Fruit fly (Drosophila melanogaster) whole organism, embryonic: ENCODE data around the gene CG6724.

Experiments
- Adf1 ChIP-seq: fragments of 200-800 bp; sonication (Bioruptor generic); IDR thresholded peaks from 2 replicates; pipeline ENCODE4 v1.3.6; 2022; ENCODE audit warnings: missing biosample characterization, missing genetic modification characterization
- Bteb2 ChIP-seq: fragments of 200-800 bp; sonication (Bioruptor generic); optimal IDR thresholded peaks from 2 replicates; lab custom pipeline; 2016; ENCODE audit warnings: missing biosample characterization, missing genetic modification characterization
- CG10321 ChIP-seq: fragments of 200-800 bp; sonication (Bioruptor generic); IDR thresholded peaks from 2 replicates; pipeline ENCODE4 v1.3.6; 2022; ENCODE audit warnings: missing biosample characterization, missing genetic modification characterization
- CG10431 ChIP-seq: fragments of 200-800 bp; sonication (Bioruptor generic); optimal IDR thresholded peaks from 3 replicates; lab custom pipeline; 2018; ENCODE audit warnings: missing biosample characterization, mild to moderate bottlenecking, missing genetic modification characterization
- CG12219 ChIP-seq: fragments of 200-800 bp; sonication (Bioruptor generic); optimal IDR thresholded peaks from 3 replicates; lab custom pipeline; 2018; ENCODE audit warnings: missing biosample characterization, mild to moderate bottlenecking, missing genetic modification characterization
- CG14710 ChIP-seq: fragments of 200-800 bp; sonication (Bioruptor generic); optimal IDR thresholded peaks from 3 replicates; lab custom pipeline; 2019; ENCODE audit warnings: missing biosample characterization, mild to moderate bottlenecking, missing genetic modification characterization, moderate library complexity
- CG18262 ChIP-seq: fragments of 200-800 bp; optimal IDR thresholded peaks from 3 replicates; lab custom pipeline; 2019; ENCODE audit warnings: missing biosample characterization, mild to moderate bottlenecking, missing genetic modification characterization, moderate library complexity
- CG18599 ChIP-seq: fragments of 200-800 bp; sonication (Bioruptor generic); optimal IDR thresholded peaks from 3 replicates; lab custom pipeline; 2017; ENCODE audit warnings: missing biosample characterization, missing genetic modification characterization, mild to moderate bottlenecking, moderate library complexity, missing genetic modification reagents
- CG2129 ChIP-seq: fragments of 200-800 bp; sonication (Bioruptor generic); IDR thresholded peaks from 2 replicates; pipeline ENCODE4 v1.3.6; 2022; ENCODE audit warnings: missing biosample characterization, missing genetic modification characterization; ENCODE audit not compliant: partially characterized antibody
- CG2875 ChIP-seq: fragments of 200-800 bp; sonication (Bioruptor generic); optimal IDR thresholded peaks from 2 replicates; lab custom pipeline; 2017; ENCODE audit warnings: missing biosample characterization, mild to moderate bottlenecking, missing genetic modification characterization, missing genetic modification reagents
- CG33557 ChIP-seq: fragments of 200-800 bp; sonication (Bioruptor generic); optimal IDR thresholded peaks from 2 replicates; lab custom pipeline; 2019; ENCODE audit warnings: missing biosample characterization, mild to moderate bottlenecking, missing genetic modification characterization, moderate library complexity
- CG34422 ChIP-seq: fragments of 200-800 bp; sonication (Bioruptor generic); IDR thresholded peaks from 3 replicates; pipeline ENCODE4 v1.3.6; 2022; ENCODE audit warnings: missing biosample characterization, missing genetic modification characterization
- CG4424 ChIP-seq: fragments of 200-800 bp; sonication (Bioruptor generic); optimal IDR thresholded peaks from 3 replicates; lab custom pipeline; 2016; ENCODE audit warnings: missing biosample characterization, missing genetic modification characterization
- CG4820 ChIP-seq: fragments of 200-800 bp; sonication (Bioruptor generic); optimal IDR thresholded peaks from 3 replicates; lab custom pipeline; 2016; ENCODE audit warnings: missing biosample characterization, missing genetic modification characterization
- CG6689 ChIP-seq: fragments of 200-800 bp; sonication (Bioruptor generic); IDR thresholded peaks from 2 replicates; pipeline ENCODE4 v1.3.6; 2022; ENCODE audit warnings: missing biosample characterization, missing genetic modification characterization
- CG6791 ChIP-seq: fragments of 200-800 bp; sonication (Bioruptor generic); IDR thresholded peaks from 3 replicates; pipeline ENCODE4 v1.3.6; 2022; ENCODE audit warnings: missing biosample characterization, missing genetic modification characterization; ENCODE audit not compliant: partially characterized antibody
- CG9215 ChIP-seq: fragments of 200-800 bp; sonication (Bioruptor generic); IDR thresholded peaks from 2 replicates; pipeline ENCODE4 v1.3.6; 2022; ENCODE audit warnings: missing biosample characterization, missing genetic modification characterization
- CG9609 ChIP-seq: fragments of 200-800 bp; sonication (Bioruptor generic); optimal IDR thresholded peaks from 3 replicates; lab custom pipeline; 2016; ENCODE audit warnings: missing biosample characterization, missing genetic modification characterization
- CG9876 ChIP-seq: fragments of 200-800 bp; sonication (Bioruptor generic); optimal IDR thresholded peaks from 2 replicates; lab custom pipeline; 2016; ENCODE audit warnings: missing biosample characterization, missing genetic modification characterization
- D ChIP-seq, 2 experiments: fragments of 200-800 bp in 1 of 2; fragments of >200 bp in 1 of 2; sonication (Bioruptor generic) in 1 of 2; optimal IDR thresholded peaks; 2 replicates in 1 of 2; 3 replicates in 1 of 2; lab custom pipeline; 2017; ENCODE audit warnings: mild to moderate bottlenecking in 1 of 2, missing biosample characterization in 1 of 2, missing genetic modification characterization in 1 of 2, missing genetic modification reagents in 1 of 2
- Dbx ChIP-seq: fragments of 200-800 bp; sonication (Bioruptor generic); IDR thresholded peaks from 3 replicates; pipeline ENCODE4 v1.3.6; 2022; ENCODE audit warnings: missing biosample characterization, missing genetic modification characterization
- E2f2 ChIP-seq: fragments of 200-800 bp; sonication (Bioruptor generic); IDR thresholded peaks from 2 replicates; pipeline ENCODE4 v1.3.6; 2022; ENCODE audit warnings: missing biosample characterization, missing genetic modification characterization
- Fer1 ChIP-seq: fragments of 200-800 bp; sonication (Bioruptor generic); optimal IDR thresholded peaks from 2 replicates; lab custom pipeline; 2017; ENCODE audit warnings: missing biosample characterization, mild to moderate bottlenecking, missing genetic modification characterization
- Gug ChIP-seq: fragments of 200-800 bp; sonication (Bioruptor generic); IDR thresholded peaks from 4 replicates; pipeline ENCODE4 v1.3.6; 2022; ENCODE audit warnings: missing biosample characterization, missing genetic modification characterization
- Lhr ChIP-seq: fragments of 200-800 bp; sonication (Bioruptor generic); optimal IDR thresholded peaks from 3 replicates; lab custom pipeline; 2017; ENCODE audit warnings: mild to moderate bottlenecking, missing biosample characterization, missing genetic modification reagents, missing genetic modification characterization
- Mrtf ChIP-seq: fragments of 200-800 bp; sonication (Bioruptor generic); IDR thresholded peaks from 3 replicates; pipeline ENCODE4 v1.3.6; 2022; ENCODE audit warnings: missing biosample characterization, missing genetic modification characterization
- NK7.1 ChIP-seq: fragments of 200-800 bp; sonication (Bioruptor generic); optimal IDR thresholded peaks from 3 replicates; lab custom pipeline; 2016; ENCODE audit warnings: missing biosample characterization, missing genetic modification characterization
- Ravus ChIP-seq: fragments of 200-800 bp; sonication (Bioruptor generic); IDR thresholded peaks from 2 replicates; pipeline ENCODE4 v1.3.6; 2022; ENCODE audit warnings: missing biosample characterization, missing genetic modification characterization
- Usf ChIP-seq: fragments of 200-800 bp; sonication (Bioruptor generic); optimal IDR thresholded peaks from 2 replicates; lab custom pipeline; 2017; ENCODE audit warnings: missing genotype, missing biosample characterization, missing genetic modification characterization
- aop ChIP-seq: fragments of 200-800 bp; sonication (Bioruptor generic); IDR thresholded peaks from 2 replicates; pipeline ENCODE4 v1.3.6; 2022; ENCODE audit warnings: missing biosample characterization, missing genetic modification characterization
- ash1 ChIP-seq: fragments of 200-800 bp; sonication (Bioruptor generic); optimal IDR thresholded peaks from 2 replicates; lab custom pipeline; 2018; ENCODE audit warnings: missing biosample characterization, mild to moderate bottlenecking, missing genetic modification characterization
- chinmo ChIP-seq: fragments of 200-800 bp; sonication (Bioruptor generic); IDR thresholded peaks from 4 replicates; pipeline ENCODE4 v1.3.6; 2022; ENCODE audit warnings: missing biosample characterization, missing genetic modification characterization; ENCODE audit not compliant: partially characterized antibody
- dan ChIP-seq: fragments of 200-800 bp; sonication (Bioruptor generic); IDR thresholded peaks from 2 replicates; pipeline ENCODE4 v1.3.6; 2022; ENCODE audit warnings: missing biosample characterization, missing genetic modification characterization
- dimm ChIP-seq: fragments of 200-800 bp; sonication (Bioruptor generic); IDR thresholded peaks from 2 replicates; pipeline ENCODE4 v1.3.6; 2022; ENCODE audit warnings: missing biosample characterization, missing genetic modification characterization
- eve ChIP-seq, 2 experiments: fragments of >200 bp; optimal IDR thresholded peaks; 2 replicates each; lab custom pipeline; 2017; ENCODE audit warnings: missing biosample characterization in 2 of 2, missing genetic modification characterization in 2 of 2
- eyg ChIP-seq: fragments of 200-800 bp; sonication (Bioruptor generic); optimal IDR thresholded peaks from 3 replicates; lab custom pipeline; 2016; ENCODE audit warnings: missing biosample characterization, missing genetic modification characterization
- gsb ChIP-seq: fragments of 200-800 bp; sonication (Bioruptor generic); IDR thresholded peaks from 2 replicates; pipeline ENCODE4 v1.3.6; 2022; ENCODE audit warnings: missing biosample characterization, missing genetic modification characterization
- hth ChIP-seq: fragments of >200 bp; optimal IDR thresholded peaks from 2 replicates; lab custom pipeline; 2017; ENCODE audit warnings: inconsistent platforms
- ind ChIP-seq: fragments of 200-800 bp; sonication (Bioruptor generic); optimal IDR thresholded peaks from 3 replicates; lab custom pipeline; 2016; ENCODE audit warnings: missing biosample characterization, missing genetic modification characterization
- ken ChIP-seq: fragments of 200-800 bp; sonication (Bioruptor generic); IDR thresholded peaks from 3 replicates; pipeline ENCODE4 v1.3.6; 2022; ENCODE audit warnings: missing biosample characterization, missing genetic modification characterization
- mam ChIP-seq: fragments of 200-800 bp; sonication (Bioruptor generic); optimal IDR thresholded peaks from 3 replicates; lab custom pipeline; 2016; ENCODE audit warnings: missing biosample characterization, missing genetic modification characterization
- nau ChIP-seq: fragments of 200-800 bp; sonication (Bioruptor generic); optimal IDR thresholded peaks from 3 replicates; lab custom pipeline; 2017; ENCODE audit warnings: missing biosample characterization, mild to moderate bottlenecking, missing genetic modification characterization, missing genetic modification reagents
- pan ChIP-seq, 4 experiments: fragments of >200 bp in 3 of 4; fragments of 200-800 bp in 1 of 4; sonication (Bioruptor generic) in 1 of 4; optimal IDR thresholded peaks in 3 of 4; IDR thresholded peaks in 1 of 4; 2 replicates each; pipeline versions ENCODE4 v1.3.6 to Lab custom; 2017 to 2022; ENCODE audit warnings: missing biosample characterization in 2 of 4, missing genetic modification characterization in 2 of 4, mixed read lengths in 1 of 4
- sr ChIP-seq: fragments of 200-800 bp; sonication (Bioruptor generic); IDR thresholded peaks from 3 replicates; pipeline ENCODE4 v1.3.6; 2022; ENCODE audit warnings: missing biosample characterization, missing genetic modification characterization
- tll ChIP-seq, 2 experiments: fragments of 200-800 bp in 1 of 2; fragments of >200 bp in 1 of 2; sonication (Bioruptor generic) in 1 of 2; optimal IDR thresholded peaks; 2 replicates each; lab custom pipeline; 2017 to 2019; ENCODE audit warnings: missing biosample characterization in 2 of 2, missing genetic modification characterization in 2 of 2, mild to moderate bottlenecking in 1 of 2, moderate library complexity in 1 of 2
- toy ChIP-seq: fragments of 200-800 bp; sonication (Bioruptor generic); IDR thresholded peaks from 2 replicates; pipeline ENCODE4 v1.3.6; 2022; ENCODE audit warnings: missing biosample characterization, missing genetic modification characterization

Gene CG6724

dm6 chr2L:10800877-10801719 is 31.3 kb upstream of the CG6724 start, which contains the start of gene CG31869 (continued):
- no peak for TF ChIP-seq ken (GFP tag; lab: Robert Waterston, UW)
- no peak for TF ChIP-seq NK7.1 (GFP tag; lab: Kevin White, UChicago)
- no peak for TF ChIP-seq Lhr (GFP tag; lab: Kevin White, UChicago)
- TF ChIP-seq CG9876 (GFP tag; lab: Kevin White, UChicago) = no peak
- no peak for TF ChIP-seq nau
- TF ChIP-seq tll (GFP tag; optimal IDR thresholded peaks at IDR 0.05; lab: Kevin White, UChicago) = no peak
- no peak for TF ChIP-seq dan (GFP tag; lab: Robert Waterston, UW)
- TF ChIP-seq Dbx (GFP tag; lab: Robert Waterston, UW) = no peak
- peak; percentile 41; the same call in 1 of the 4 replicates for TF ChIP-seq Gug (GFP tag; lab: Robert Waterston, UW)
- no peak for TF ChIP-seq aop (GFP tag; lab: Robert Waterston, UW)
- TF ChIP-seq eyg (GFP tag; lab: Kevin White, UChicago) = no peak
- TF ChIP-seq chinmo = 0 out of 4 replicates have a peak, but pooled peaks have one; percentile 71
- no peak for TF ChIP-seq CG12219 (GFP tag; lab: Kevin White, UChicago)
- no peak for TF ChIP-seq CG6689
- TF ChIP-seq Bteb2 (GFP tag; lab: Kevin White, UChicago) = no peak
- no peak for TF ChIP-seq pan (optimal IDR thresholded peaks at IDR 0.05; lab: Kevin White, UChicago)
- peak in 1 of 2 experiments; percentile 58 for TF ChIP-seq pan (GFP tag; optimal IDR thresholded peaks at IDR 0.05 in 1 of 2, IDR thresholded peaks at IDR 0.05 in 1 of 2)
- TF ChIP-seq Usf = no peak
- no peak for TF ChIP-seq dimm (GFP tag; lab: Robert Waterston, UW)
- no peak for TF ChIP-seq CG14710 (tag; lab: Kevin White, UChicago)
- no peak for TF ChIP-seq Fer1 (GFP tag; lab: Kevin White, UChicago)
- no peak for TF ChIP-seq CG9609
- TF ChIP-seq CG2129 (GFP tag; lab: Robert Waterston, UW) = no peak
- TF ChIP-seq D (optimal IDR thresholded peaks at IDR 0.05; lab: Kevin White, UChicago) = no peak
- TF ChIP-seq D (GFP tag; optimal IDR thresholded peaks at IDR 0.05; lab: Kevin White, UChicago) = no peak
- TF ChIP-seq CG4820 (GFP tag; lab: Kevin White, UChicago) = no peak
- no peak for TF ChIP-seq E2f2 (GFP tag; lab: Robert Waterston, UW)
- no peak for TF ChIP-seq toy (GFP tag; lab: Robert Waterston, UW)
- no peak; the same call in 1 of the 2 replicates for TF ChIP-seq Ravus (GFP tag; lab: Robert Waterston, UW)
- no peak for TF ChIP-seq CG10321 (GFP tag; lab: Robert Waterston, UW)
- TF ChIP-seq mam = no peak
- TF ChIP-seq CG4424 (GFP tag; lab: Kevin White, UChicago) = no peak
- no peak for TF ChIP-seq CG18599 (GFP tag; lab: Kevin White, UChicago)
- no peak for TF ChIP-seq eve (GFP tag; optimal IDR thresholded peaks at IDR 0.05; lab: Kevin White, UChicago)
- peak; percentile 3 for TF ChIP-seq ind (GFP tag; lab: Kevin White, UChicago)
- no peak for TF ChIP-seq CG18262 (tag; lab: Kevin White, UChicago)
- no peak for TF ChIP-seq CG2875 (GFP tag; lab: Kevin White, UChicago)
- TF ChIP-seq CG33557 = no peak
- TF ChIP-seq hth (lab: Kevin White, UChicago) = no peak
- TF ChIP-seq sr = no peak
- 0 out of 3 replicates have a peak, but pooled peaks have one; percentile 10 for TF ChIP-seq CG34422
- TF ChIP-seq CG10431 (GFP tag; lab: Kevin White, UChicago) = no peak
- TF ChIP-seq Mrtf = no peak; the same call in 2 of the 3 replicates
- TF ChIP-seq CG6791 (GFP tag; lab: Robert Waterston, UW) = 0 out of 3 replicates have a peak, but pooled peaks have one; percentile 28
- TF ChIP-seq Adf1 (GFP tag; lab: Robert Waterston, UW) = peak; percentile 38
- no peak for TF ChIP-seq gsb (GFP tag; lab: Robert Waterston, UW)
- TF ChIP-seq ash1 = no peak
- no peak for TF ChIP-seq CG9215
